Fruit fly (Drosophila melanogaster) whole organism, embryonic: Measurements from ENCODE around the gene MED14.
A peak's percentile ranks its signal among the peaks of the same experiment; 100 is the strongest.

Experiments
- ATbp ChIP-seq: fragments of 200-800 bp; sonication (Bioruptor generic); optimal IDR thresholded peaks from 2 replicates; lab custom pipeline; 2017; ENCODE audit warnings: missing biosample characterization, mild to moderate bottlenecking, missing genetic modification characterization, missing genetic modification reagents
- Bgb ChIP-seq: fragments of 200-800 bp; sonication (Bioruptor generic); IDR thresholded peaks from 2 replicates; pipeline ENCODE4 v1.3.6; 2022; ENCODE audit warnings: missing biosample characterization, missing genetic modification characterization; ENCODE audit not compliant: partially characterized antibody
- BtbVII ChIP-seq: fragments of 200-800 bp; sonication (Bioruptor generic); optimal IDR thresholded peaks from 3 replicates; lab custom pipeline; 2017; ENCODE audit warnings: missing biosample characterization, mild to moderate bottlenecking, missing genetic modification characterization
- CG1024 ChIP-seq: fragments of 200-800 bp; sonication (Bioruptor generic); IDR thresholded peaks from 2 replicates; pipeline ENCODE4 v1.3.6; 2022; ENCODE audit warnings: missing biosample characterization, missing genetic modification characterization
- CG11247 ChIP-seq: fragments of 200-800 bp; sonication (Bioruptor generic); IDR thresholded peaks from 2 replicates; pipeline ENCODE4 v1.3.6; 2022; ENCODE audit warnings: missing biosample characterization, missing genetic modification characterization
- CG11695 ChIP-seq: fragments of 200-800 bp; sonication (Bioruptor generic); IDR thresholded peaks from 3 replicates; pipeline ENCODE4 v1.3.6; 2022; ENCODE audit warnings: missing biosample characterization, missing genetic modification characterization
- CG11723 ChIP-seq: fragments of 200-800 bp; sonication (Bioruptor generic); optimal IDR thresholded peaks from 2 replicates; lab custom pipeline; 2017; ENCODE audit warnings: missing biosample characterization, mild to moderate bottlenecking, missing genetic modification characterization
- CG14050 ChIP-seq: fragments of 200-800 bp; sonication (Bioruptor generic); IDR thresholded peaks from 3 replicates; pipeline ENCODE4 v1.3.6; 2022; ENCODE audit warnings: missing biosample characterization, missing genetic modification characterization
- CG14441 ChIP-seq: fragments of 200-800 bp; sonication (Bioruptor generic); IDR thresholded peaks from 2 replicates; pipeline ENCODE4 v1.3.6; 2022; ENCODE audit warnings: missing biosample characterization, missing genetic modification characterization
- CG15269 ChIP-seq: fragments of 200-800 bp; sonication (Bioruptor generic); optimal IDR thresholded peaks from 2 replicates; lab custom pipeline; 2018; ENCODE audit warnings: missing biosample characterization, mild to moderate bottlenecking, missing genetic modification characterization, moderate library complexity
- CG17359 ChIP-seq: fragments of 200-800 bp; sonication (Bioruptor generic); optimal IDR thresholded peaks from 3 replicates; lab custom pipeline; 2018; ENCODE audit warnings: missing biosample characterization, mild to moderate bottlenecking, missing genetic modification characterization, moderate library complexity
- CG2202 ChIP-seq: fragments of 200-800 bp; sonication (Bioruptor generic); optimal IDR thresholded peaks from 2 replicates; lab custom pipeline; 2018; ENCODE audit warnings: missing biosample characterization, mild to moderate bottlenecking, missing genetic modification characterization
- CG2678 ChIP-seq: fragments of 200-800 bp; sonication (Bioruptor generic); optimal IDR thresholded peaks from 3 replicates; lab custom pipeline; 2019; ENCODE audit warnings: missing biosample characterization, mild to moderate bottlenecking, missing genetic modification characterization, moderate library complexity
- CG2712 ChIP-seq: fragments of 200-800 bp; optimal IDR thresholded peaks from 3 replicates; lab custom pipeline; 2019; ENCODE audit warnings: missing biosample characterization, mild to moderate bottlenecking, missing genetic modification characterization, moderate library complexity
- CG2889 ChIP-seq: fragments of 200-800 bp; sonication (Bioruptor generic); IDR thresholded peaks from 3 replicates; pipeline ENCODE4 v1.3.6; 2022; ENCODE audit warnings: missing biosample characterization, missing genetic modification characterization
- CG30431 ChIP-seq: fragments of 200-800 bp; sonication (Bioruptor generic); optimal IDR thresholded peaks from 2 replicates; lab custom pipeline; 2017; ENCODE audit warnings: missing biosample characterization, missing genetic modification characterization
- CG34422 ChIP-seq: fragments of 200-800 bp; sonication (Bioruptor generic); IDR thresholded peaks from 3 replicates; pipeline ENCODE4 v1.3.6; 2022; ENCODE audit warnings: missing biosample characterization, missing genetic modification characterization
- CG4360 ChIP-seq: fragments of 200-800 bp; sonication (Bioruptor generic); IDR thresholded peaks from 2 replicates; pipeline ENCODE4 v1.3.6; 2022; ENCODE audit warnings: missing biosample characterization, missing genetic modification characterization
- CG6175 ChIP-seq: fragments of 200-800 bp; sonication (Bioruptor generic); IDR thresholded peaks from 3 replicates; pipeline ENCODE4 v1.3.6; 2022; ENCODE audit warnings: missing biosample characterization, missing genetic modification characterization
- CG8359 ChIP-seq: fragments of 200-800 bp; sonication (Bioruptor generic); optimal IDR thresholded peaks from 2 replicates; lab custom pipeline; 2017; ENCODE audit warnings: missing biosample characterization, mild to moderate bottlenecking, missing genetic modification characterization, borderline replicate concordance
- CG9932 ChIP-seq: fragments of 200-800 bp; sonication (Bioruptor generic); IDR thresholded peaks from 2 replicates; pipeline ENCODE4 v1.3.6; 2022; ENCODE audit warnings: missing biosample characterization, missing genetic modification characterization
- Deaf1 ChIP-seq: fragments of 200-800 bp; optimal IDR thresholded peaks from 3 replicates; lab custom pipeline; 2019; ENCODE audit warnings: missing biosample characterization, mild to moderate bottlenecking, missing genetic modification characterization, moderate library complexity
- Drgx ChIP-seq: fragments of 200-800 bp; sonication (Bioruptor generic); IDR thresholded peaks from 2 replicates; pipeline ENCODE4 v1.3.6; 2022; ENCODE audit warnings: missing biosample characterization, missing genetic modification characterization
- HLHmδ ChIP-seq: fragments of 200-800 bp; sonication (Bioruptor generic); optimal IDR thresholded peaks from 2 replicates; lab custom pipeline; 2018; ENCODE audit warnings: missing biosample characterization, mild to moderate bottlenecking, missing genetic modification characterization, moderate library complexity
- Hmr ChIP-seq: fragments of 200-800 bp; sonication (Bioruptor generic); optimal IDR thresholded peaks from 3 replicates; lab custom pipeline; 2017; ENCODE audit warnings: mild to moderate bottlenecking, missing biosample characterization, missing genetic modification reagents, missing genetic modification characterization
- Lhr ChIP-seq: fragments of 200-800 bp; sonication (Bioruptor generic); optimal IDR thresholded peaks from 3 replicates; lab custom pipeline; 2017; ENCODE audit warnings: mild to moderate bottlenecking, missing biosample characterization, missing genetic modification reagents, missing genetic modification characterization
- MTF-1 ChIP-seq: fragments of 200-800 bp; sonication (Bioruptor generic); optimal IDR thresholded peaks from 2 replicates; lab custom pipeline; 2018; ENCODE audit warnings: missing biosample characterization, mild to moderate bottlenecking, missing genetic modification characterization, borderline replicate concordance
- Max ChIP-seq: fragments of 200-800 bp; sonication (Bioruptor generic); optimal IDR thresholded peaks from 2 replicates; lab custom pipeline; 2016; ENCODE audit warnings: missing biosample characterization, mild to moderate bottlenecking, missing genetic modification characterization
- Nf-YB ChIP-seq: fragments of 200-800 bp; sonication (Bioruptor generic); optimal IDR thresholded peaks from 3 replicates; lab custom pipeline; 2019; ENCODE audit warnings: missing biosample characterization, mild to moderate bottlenecking, missing genetic modification characterization, moderate library complexity
- Oaz ChIP-seq: fragments of 200-800 bp; sonication (Bioruptor generic); IDR thresholded peaks from 2 replicates; pipeline ENCODE4 v1.3.6; 2022; ENCODE audit warnings: missing biosample characterization, missing genetic modification characterization
- caup ChIP-seq: fragments of 200-800 bp; sonication (Bioruptor generic); optimal IDR thresholded peaks from 3 replicates; lab custom pipeline; 2017; ENCODE audit warnings: missing biosample characterization, mild to moderate bottlenecking, missing genetic modification characterization, moderate library complexity; ENCODE audit not compliant: severe bottlenecking
- cg ChIP-seq: fragments of 200-800 bp; sonication (Bioruptor generic); optimal IDR thresholded peaks from 3 replicates; lab custom pipeline; 2019; ENCODE audit warnings: missing biosample characterization, mild to moderate bottlenecking, missing genetic modification characterization, moderate library complexity
- chm ChIP-seq: fragments of 200-800 bp; sonication (Bioruptor generic); IDR thresholded peaks from 2 replicates; pipeline ENCODE4 v1.3.6; 2022; ENCODE audit warnings: missing biosample characterization, missing genetic modification characterization
- crol ChIP-seq: fragments of 200-800 bp; sonication (Bioruptor generic); IDR thresholded peaks from 2 replicates; pipeline ENCODE4 v1.3.6; 2022; ENCODE audit warnings: missing biosample characterization, missing genetic modification characterization
- dmrt99B ChIP-seq: fragments of 200-800 bp; sonication (Bioruptor generic); optimal IDR thresholded peaks from 2 replicates; lab custom pipeline; 2018; ENCODE audit warnings: missing biosample characterization, mild to moderate bottlenecking, missing genetic modification characterization, moderate library complexity
- ems ChIP-seq: fragments of 200-800 bp; sonication (Bioruptor generic); optimal IDR thresholded peaks from 3 replicates; lab custom pipeline; 2016; ENCODE audit warnings: missing biosample characterization, missing genetic modification characterization
- fd102C ChIP-seq: fragments of 200-800 bp; sonication (Bioruptor generic); optimal IDR thresholded peaks from 2 replicates; lab custom pipeline; 2018; ENCODE audit warnings: missing biosample characterization, mild to moderate bottlenecking, missing genetic modification characterization, moderate library complexity
- ind ChIP-seq: fragments of 200-800 bp; sonication (Bioruptor generic); optimal IDR thresholded peaks from 3 replicates; lab custom pipeline; 2016; ENCODE audit warnings: missing biosample characterization, missing genetic modification characterization
- lov ChIP-seq, 2 experiments: fragments of 200-800 bp in 1 of 2; fragments of >200 bp in 1 of 2; sonication (Bioruptor generic) in 1 of 2; IDR thresholded peaks in 1 of 2; optimal IDR thresholded peaks in 1 of 2; 2 replicates in 1 of 2; 3 replicates in 1 of 2; pipeline versions ENCODE4 v1.3.6 to Lab custom; 2017 to 2022; ENCODE audit warnings: missing biosample characterization in 1 of 2, missing genetic modification characterization in 1 of 2
- odd ChIP-seq: fragments of 200-800 bp; sonication (Bioruptor generic); optimal IDR thresholded peaks from 2 replicates; lab custom pipeline; 2017; ENCODE audit warnings: missing biosample characterization, mild to moderate bottlenecking, missing genetic modification characterization
- onecut ChIP-seq: fragments of 200-800 bp; sonication (Bioruptor generic); IDR thresholded peaks from 2 replicates; pipeline ENCODE4 v1.3.6; 2022; ENCODE audit warnings: missing biosample characterization, missing genetic modification characterization
- otp ChIP-seq: fragments of 200-800 bp; sonication (Bioruptor generic); IDR thresholded peaks from 3 replicates; pipeline ENCODE4, ENCODE4 v1.3.6; 2022; ENCODE audit warnings: missing biosample characterization, missing genetic modification characterization
- pho ChIP-seq: fragments of 200-800 bp; sonication (Bioruptor generic); optimal IDR thresholded peaks from 2 replicates; lab custom pipeline; 2016; ENCODE audit warnings: missing biosample characterization, missing genetic modification characterization
- ranshi ChIP-seq: fragments of 200-800 bp; sonication (Bioruptor generic); IDR thresholded peaks from 2 replicates; pipeline ENCODE4 v1.3.6; 2022; ENCODE audit warnings: missing biosample characterization, missing genetic modification characterization
- sens-2 ChIP-seq: fragments of 200-800 bp; sonication (Bioruptor generic); IDR thresholded peaks from 2 replicates; pipeline ENCODE4 v1.3.6; 2022; ENCODE audit warnings: missing biosample characterization, missing genetic modification characterization
- sug ChIP-seq: fragments of 200-800 bp; optimal IDR thresholded peaks from 2 replicates; lab custom pipeline; 2019; ENCODE audit warnings: missing biosample characterization, mild to moderate bottlenecking, missing genetic modification characterization, moderate library complexity
- unpg ChIP-seq: fragments of 200-800 bp; sonication (Bioruptor generic); optimal IDR thresholded peaks from 3 replicates; lab custom pipeline; 2018; ENCODE audit warnings: missing biosample characterization, mild to moderate bottlenecking, missing genetic modification characterization, moderate library complexity

MED14 gene

DNA sequence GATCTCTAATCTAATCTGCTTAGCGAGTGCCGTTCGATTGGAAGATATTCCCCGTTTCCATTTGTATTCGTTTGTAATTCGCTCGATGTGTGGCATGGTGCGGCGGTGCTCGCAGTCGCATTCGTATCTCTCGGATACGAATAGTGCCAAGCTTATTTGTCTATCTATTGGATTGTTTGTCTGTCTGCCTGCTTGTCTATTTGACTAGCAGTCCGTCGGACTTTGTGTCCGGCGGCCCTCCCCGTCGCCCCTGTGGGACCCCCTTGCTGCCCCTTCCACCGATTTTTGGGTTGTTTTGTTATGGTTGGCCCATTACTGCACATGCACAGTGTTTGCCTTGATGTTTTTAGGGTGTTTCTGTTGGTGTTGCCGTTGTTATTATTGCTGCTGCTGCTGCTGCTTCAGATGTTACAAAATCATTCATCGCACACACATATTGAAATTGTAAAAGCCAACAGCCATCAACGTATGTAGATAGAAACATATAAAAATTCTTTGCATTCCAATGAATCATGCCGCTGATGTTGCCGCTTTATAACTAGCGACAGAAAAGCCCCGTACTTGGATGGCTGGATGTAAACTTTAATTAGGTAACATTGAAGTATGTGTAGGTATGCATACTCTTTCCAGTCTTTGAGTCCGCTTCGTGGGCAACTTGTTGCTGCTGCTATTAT, 21.8 kb downstream of the MED14 start (continued):
- peak; percentile 46 for TF ChIP-seq CG15269 (tag; lab: Kevin White, UChicago)
- TF ChIP-seq cg = peak; percentile 31
- peak; percentile 10 for TF ChIP-seq odd (GFP tag; lab: Kevin White, UChicago)
- peak; percentile 13 for TF ChIP-seq CG2712 (tag; lab: Kevin White, UChicago)
- 0 out of 2 replicates have a peak, but pooled peaks have one; percentile 40 for TF ChIP-seq Bgb (GFP tag; lab: Robert Waterston, UW)
- peak; percentile 24 for TF ChIP-seq fd102C
- TF ChIP-seq Lhr (GFP tag; lab: Kevin White, UChicago) = peak; percentile 4
- TF ChIP-seq CG17359 = peak; percentile 51
- no peak for TF ChIP-seq Max (GFP tag; lab: Kevin White, UChicago)
- TF ChIP-seq Oaz (GFP tag; lab: Robert Waterston, UW) = 0 out of 2 replicates have a peak, but pooled peaks have one; percentile 34
- TF ChIP-seq BtbVII (GFP tag; lab: Kevin White, UChicago) = peak; percentile 39
- peak; percentile 31; the same call in 1 of the 2 replicates for TF ChIP-seq onecut (GFP tag; lab: Robert Waterston, UW)
- no peak for TF ChIP-seq caup (GFP tag; lab: Kevin White, UChicago)
- TF ChIP-seq CG9932 (GFP tag; lab: Robert Waterston, UW) = peak; percentile 41; the same call in 1 of the 2 replicates
- peak; percentile 43; the same call in 2 of the 3 replicates for TF ChIP-seq CG6175
- no peak for TF ChIP-seq CG2889 (GFP tag; lab: Robert Waterston, UW)
- TF ChIP-seq ranshi (GFP tag; lab: Robert Waterston, UW) = peak; percentile 35; the same call in 1 of the 2 replicates
- 0 out of 2 replicates have a peak, but pooled peaks have one; percentile 21 for TF ChIP-seq CG11247 (GFP tag; lab: Robert Waterston, UW)
- peak; percentile 95 for TF ChIP-seq crol (GFP tag; lab: Robert Waterston, UW)
- TF ChIP-seq lov (optimal IDR thresholded peaks at IDR 0.05; lab: Kevin White, UChicago) = no peak
- 0 out of 3 replicates have a peak, but pooled peaks have one; percentile 14 for TF ChIP-seq lov (GFP tag; IDR thresholded peaks at IDR 0.05; lab: Robert Waterston, UW)
- peak; percentile 18 for TF ChIP-seq CG30431 (GFP tag; lab: Kevin White, UChicago)
- peak; percentile 16 for TF ChIP-seq unpg (GFP tag; lab: Kevin White, UChicago)
- TF ChIP-seq Drgx = 0 out of 2 replicates have a peak, but pooled peaks have one; percentile 15
- peak; percentile 35; the same call in 1 of the 2 replicates for TF ChIP-seq CG4360 (GFP tag; lab: Robert Waterston, UW)
- peak; percentile 47; the same call in 1 of the 3 replicates for TF ChIP-seq CG11695 (GFP tag; lab: Robert Waterston, UW)
- peak; percentile 25; the same call in 1 of the 2 replicates for TF ChIP-seq CG14441 (GFP tag; lab: Robert Waterston, UW)
- peak; percentile 22 for TF ChIP-seq Nf-YB (GFP tag; lab: Kevin White, UChicago)
- no peak for TF ChIP-seq CG14050
- peak; percentile 43 for TF ChIP-seq Deaf1
- peak; percentile 21 for TF ChIP-seq sug (tag; lab: Kevin White, UChicago)
- TF ChIP-seq chm (GFP tag; lab: Robert Waterston, UW) = peak; percentile 76
- TF ChIP-seq CG11723 (GFP tag; lab: Kevin White, UChicago) = peak; percentile 16
- peak; percentile 47 for TF ChIP-seq MTF-1 (GFP tag; lab: Kevin White, UChicago)
- TF ChIP-seq CG1024 (GFP tag; lab: Robert Waterston, UW) = peak; percentile 49; the same call in 1 of the 2 replicates
- peak; percentile 77 for TF ChIP-seq ATbp (GFP tag; lab: Kevin White, UChicago)
- TF ChIP-seq CG34422 (GFP tag; lab: Robert Waterston, UW) = no peak
- TF ChIP-seq CG8359 (GFP tag; lab: Kevin White, UChicago) = peak; percentile 55
- no peak for TF ChIP-seq ind
- peak; percentile 21 for TF ChIP-seq CG2678
- TF ChIP-seq HLHmδ (GFP tag; lab: Kevin White, UChicago) = peak; percentile 58
- TF ChIP-seq otp = peak; percentile 83
- no peak for TF ChIP-seq pho (GFP tag; lab: Kevin White, UChicago)
- TF ChIP-seq dmrt99B = peak; percentile 50
- TF ChIP-seq CG2202 = peak; percentile 43
- peak; percentile 25 for TF ChIP-seq Hmr
- peak; percentile 33; the same call in 1 of the 2 replicates for TF ChIP-seq sens-2 (GFP tag; lab: Robert Waterston, UW)
- no peak for TF ChIP-seq ems (GFP tag; lab: Kevin White, UChicago)
